Fruit fly (Drosophila melanogaster) whole organism, embryonic: Measurements from ENCODE around the gene CG34001.

Experiments
- Awh ChIP-seq: fragments of 200-800 bp; sonication (Bioruptor generic); IDR thresholded peaks from 2 replicates; pipeline ENCODE4, ENCODE4 v1.3.6; 2022; ENCODE audit warnings: missing biosample characterization, missing genetic modification characterization
- CG10431 ChIP-seq: fragments of 200-800 bp; sonication (Bioruptor generic); optimal IDR thresholded peaks from 3 replicates; lab custom pipeline; 2018; ENCODE audit warnings: missing biosample characterization, mild to moderate bottlenecking, missing genetic modification characterization
- CG10959 ChIP-seq: fragments of 200-800 bp; sonication (Bioruptor generic); IDR thresholded peaks from 2 replicates; pipeline ENCODE4 v1.3.6; 2022; ENCODE audit warnings: missing biosample characterization, missing genetic modification characterization
- CG12155 ChIP-seq: fragments of 200-800 bp; sonication (Bioruptor generic); optimal IDR thresholded peaks from 3 replicates; lab custom pipeline; 2016; ENCODE audit warnings: missing biosample characterization, missing genetic modification characterization
- CG12219 ChIP-seq: fragments of 200-800 bp; sonication (Bioruptor generic); optimal IDR thresholded peaks from 3 replicates; lab custom pipeline; 2018; ENCODE audit warnings: missing biosample characterization, mild to moderate bottlenecking, missing genetic modification characterization
- CG13624 ChIP-seq: fragments of 200-800 bp; sonication (Bioruptor generic); optimal IDR thresholded peaks from 2 replicates; lab custom pipeline; 2016; ENCODE audit warnings: missing biosample characterization, missing genetic modification characterization
- CG15514 ChIP-seq: fragments of 200-800 bp; sonication (Bioruptor generic); optimal IDR thresholded peaks from 3 replicates; lab custom pipeline; 2017; ENCODE audit warnings: missing biosample characterization, missing genetic modification characterization, mild to moderate bottlenecking, moderate library complexity, missing genetic modification reagents
- CG16863 ChIP-seq: fragments of 200-800 bp; sonication (Bioruptor generic); optimal IDR thresholded peaks from 3 replicates; lab custom pipeline; 2016; ENCODE audit warnings: missing biosample characterization, missing genetic modification characterization
- CG18262 ChIP-seq: fragments of 200-800 bp; optimal IDR thresholded peaks from 3 replicates; lab custom pipeline; 2019; ENCODE audit warnings: missing biosample characterization, mild to moderate bottlenecking, missing genetic modification characterization, moderate library complexity
- CG18764 ChIP-seq: fragments of 200-800 bp; sonication (Bioruptor generic); optimal IDR thresholded peaks from 3 replicates; lab custom pipeline; 2016; ENCODE audit warnings: missing biosample characterization, missing genetic modification characterization
- CG31441 ChIP-seq: fragments of 200-800 bp; sonication (Bioruptor generic); IDR thresholded peaks from 2 replicates; pipeline ENCODE4 v1.3.6; 2022; ENCODE audit warnings: missing biosample characterization, missing genetic modification characterization
- CG34224 ChIP-seq: fragments of 200-800 bp; sonication (Bioruptor generic); IDR thresholded peaks from 3 replicates; pipeline ENCODE4 v1.3.6; 2022; ENCODE audit warnings: missing biosample characterization, missing genetic modification characterization; ENCODE audit not compliant: partially characterized antibody
- CG3847 ChIP-seq: fragments of 200-800 bp; sonication (Bioruptor generic); IDR thresholded peaks from 2 replicates; pipeline ENCODE4 v1.3.6; 2022; ENCODE audit warnings: missing biosample characterization, missing genetic modification characterization
- CG5245 ChIP-seq: fragments of 200-800 bp; sonication (Bioruptor generic); optimal IDR thresholded peaks from 3 replicates; lab custom pipeline; 2016; ENCODE audit warnings: missing biosample characterization, missing genetic modification characterization
- CG6683 ChIP-seq: fragments of 200-800 bp; sonication (Bioruptor generic); optimal IDR thresholded peaks from 2 replicates; lab custom pipeline; 2017; ENCODE audit warnings: missing biosample characterization, mild to moderate bottlenecking, missing genetic modification characterization, missing genetic modification reagents
- CG7963 ChIP-seq: fragments of 200-800 bp; sonication (Bioruptor generic); IDR thresholded peaks from 3 replicates; pipeline ENCODE4 v1.3.6; 2022; ENCODE audit warnings: missing biosample characterization, missing genetic modification characterization; ENCODE audit not compliant: partially characterized antibody
- CG9876 ChIP-seq: fragments of 200-800 bp; sonication (Bioruptor generic); optimal IDR thresholded peaks from 2 replicates; lab custom pipeline; 2016; ENCODE audit warnings: missing biosample characterization, missing genetic modification characterization
- CTCF ChIP-seq: fragments of 200-800 bp; sonication (Bioruptor generic); optimal IDR thresholded peaks from 2 replicates; lab custom pipeline; 2017; ENCODE audit warnings: missing biosample characterization, mild to moderate bottlenecking, missing genetic modification characterization, moderate library complexity
- D ChIP-seq, 2 experiments: fragments of 200-800 bp in 1 of 2; fragments of >200 bp in 1 of 2; sonication (Bioruptor generic) in 1 of 2; optimal IDR thresholded peaks; 2 replicates in 1 of 2; 3 replicates in 1 of 2; lab custom pipeline; 2017; ENCODE audit warnings: mild to moderate bottlenecking in 1 of 2, missing biosample characterization in 1 of 2, missing genetic modification characterization in 1 of 2, missing genetic modification reagents in 1 of 2
- Dp ChIP-seq: fragments of 200-800 bp; sonication (Bioruptor generic); optimal IDR thresholded peaks from 2 replicates; lab custom pipeline; 2018; ENCODE audit warnings: missing biosample characterization, mild to moderate bottlenecking, missing genetic modification characterization, moderate library complexity
- Dref ChIP-seq: fragments of 200-800 bp; sonication (Bioruptor generic); IDR thresholded peaks from 2 replicates; pipeline ENCODE4 v1.3.6; 2022; ENCODE audit warnings: missing biosample characterization, missing genetic modification characterization
- HHEX ChIP-seq: fragments of 200-800 bp; sonication (Bioruptor generic); optimal IDR thresholded peaks from 3 replicates; lab custom pipeline; 2017; ENCODE audit warnings: missing biosample characterization, mild to moderate bottlenecking, missing genetic modification characterization, missing genetic modification reagents
- HLH4C ChIP-seq: fragments of 200-800 bp; sonication (Bioruptor generic); IDR thresholded peaks from 3 replicates; pipeline ENCODE4 v1.3.6; 2022; ENCODE audit warnings: missing biosample characterization, missing genetic modification characterization; ENCODE audit not compliant: partially characterized antibody
- MESR4 ChIP-seq: fragments of 200-800 bp; sonication (Bioruptor generic); optimal IDR thresholded peaks from 2 replicates; lab custom pipeline; 2018; ENCODE audit warnings: missing biosample characterization, mild to moderate bottlenecking, missing genetic modification characterization, moderate library complexity
- Max ChIP-seq: fragments of 200-800 bp; sonication (Bioruptor generic); optimal IDR thresholded peaks from 2 replicates; lab custom pipeline; 2016; ENCODE audit warnings: missing biosample characterization, mild to moderate bottlenecking, missing genetic modification characterization
- Mes4 ChIP-seq: fragments of 200-800 bp; sonication (Bioruptor generic); optimal IDR thresholded peaks from 2 replicates; lab custom pipeline; 2016; ENCODE audit warnings: missing biosample characterization, missing genetic modification characterization
- Ravus ChIP-seq: fragments of 200-800 bp; sonication (Bioruptor generic); IDR thresholded peaks from 2 replicates; pipeline ENCODE4 v1.3.6; 2022; ENCODE audit warnings: missing biosample characterization, missing genetic modification characterization
- Taf1 ChIP-seq: fragments of 200-800 bp; sonication (Bioruptor generic); IDR thresholded peaks from 2 replicates; pipeline ENCODE4 v1.3.6; 2022; ENCODE audit warnings: missing biosample characterization, missing genetic modification characterization
- Trl ChIP-seq, 3 experiments: fragments of >200 bp in 2 of 3; fragments of 200-800 bp in 1 of 3; sonication (Bioruptor generic) in 1 of 3; optimal IDR thresholded peaks; 2 replicates in 1 of 3; 3 replicates in 2 of 3; lab custom pipeline; 2016 to 2017; ENCODE audit warnings: missing biosample characterization in 1 of 3, missing genetic modification characterization in 1 of 3
- ab ChIP-seq: fragments of 200-800 bp; sonication (Bioruptor generic); optimal IDR thresholded peaks from 2 replicates; lab custom pipeline; 2016; ENCODE audit warnings: missing biosample characterization, missing genetic modification characterization
- abd-A ChIP-seq: fragments of 200-800 bp; sonication (Bioruptor generic); optimal IDR thresholded peaks from 3 replicates; lab custom pipeline; 2019; ENCODE audit warnings: missing biosample characterization, mild to moderate bottlenecking, missing genetic modification characterization, moderate library complexity
- al ChIP-seq: fragments of 200-800 bp; sonication (Bioruptor generic); IDR thresholded peaks from 2 replicates; pipeline ENCODE4 v1.3.6; 2022; ENCODE audit warnings: missing biosample characterization, missing genetic modification characterization
- ash1 ChIP-seq: fragments of 200-800 bp; sonication (Bioruptor generic); optimal IDR thresholded peaks from 2 replicates; lab custom pipeline; 2018; ENCODE audit warnings: missing biosample characterization, mild to moderate bottlenecking, missing genetic modification characterization
- bab2 ChIP-seq: fragments of 200-800 bp; sonication (Bioruptor generic); optimal IDR thresholded peaks from 2 replicates; lab custom pipeline; 2016; ENCODE audit warnings: missing biosample characterization, missing genetic modification characterization
- disco-r ChIP-seq: fragments of 200-800 bp; sonication (Bioruptor generic); optimal IDR thresholded peaks from 2 replicates; lab custom pipeline; 2016; ENCODE audit warnings: missing biosample characterization, missing genetic modification characterization
- ems ChIP-seq: fragments of 200-800 bp; sonication (Bioruptor generic); optimal IDR thresholded peaks from 3 replicates; lab custom pipeline; 2016; ENCODE audit warnings: missing biosample characterization, missing genetic modification characterization
- esg ChIP-seq: fragments of 200-800 bp; sonication (Bioruptor generic); conservative IDR thresholded peaks from 2 replicates; pipeline ENCODE4 v1.3.6; 2022; ENCODE audit warnings: missing biosample characterization, missing genetic modification characterization
- gfzf ChIP-seq: fragments of 200-800 bp; sonication (Bioruptor generic); optimal IDR thresholded peaks from 2 replicates; lab custom pipeline; 2016; ENCODE audit warnings: missing biosample characterization, mild to moderate bottlenecking, missing genetic modification characterization, moderate library complexity
- gsb-n ChIP-seq: fragments of 200-800 bp; sonication (Bioruptor generic); optimal IDR thresholded peaks from 3 replicates; lab custom pipeline; 2018; ENCODE audit warnings: missing biosample characterization, mild to moderate bottlenecking, missing genetic modification characterization
- hbn ChIP-seq: fragments of 200-800 bp; sonication (Bioruptor generic); IDR thresholded peaks from 2 replicates; pipeline ENCODE4 v1.3.6; 2022; ENCODE audit warnings: missing biosample characterization, missing genetic modification characterization; ENCODE audit not compliant: partially characterized antibody
- hkb ChIP-seq, 2 experiments: fragments of 200-800 bp in 1 of 2; fragments of >200 bp in 1 of 2; sonication (Bioruptor generic) in 1 of 2; IDR thresholded peaks in 1 of 2; optimal IDR thresholded peaks in 1 of 2; 2 replicates each; pipeline versions ENCODE4 v1.3.6 to Lab custom; 2017 to 2022; ENCODE audit warnings: missing biosample characterization in 1 of 2, missing genetic modification characterization in 1 of 2
- lbe ChIP-seq: fragments of 200-800 bp; sonication (Bioruptor generic); optimal IDR thresholded peaks from 2 replicates; lab custom pipeline; 2016; ENCODE audit warnings: missing biosample characterization, mild to moderate bottlenecking, missing genetic modification characterization
- mam ChIP-seq: fragments of 200-800 bp; sonication (Bioruptor generic); optimal IDR thresholded peaks from 3 replicates; lab custom pipeline; 2016; ENCODE audit warnings: missing biosample characterization, missing genetic modification characterization
- nerfin-2 ChIP-seq: fragments of 200-800 bp; sonication (Bioruptor generic); IDR thresholded peaks from 2 replicates; pipeline ENCODE4 v1.3.6; 2022; ENCODE audit warnings: missing biosample characterization, missing genetic modification characterization; ENCODE audit not compliant: partially characterized antibody
- pb ChIP-seq: fragments of 200-800 bp; sonication (Bioruptor generic); optimal IDR thresholded peaks from 3 replicates; lab custom pipeline; 2016; ENCODE audit warnings: missing biosample characterization, missing genetic modification characterization
- ranshi ChIP-seq: fragments of 200-800 bp; sonication (Bioruptor generic); IDR thresholded peaks from 2 replicates; pipeline ENCODE4 v1.3.6; 2022; ENCODE audit warnings: missing biosample characterization, missing genetic modification characterization
- ro ChIP-seq: fragments of 200-800 bp; sonication (Bioruptor generic); IDR thresholded peaks from 2 replicates; pipeline ENCODE4 v1.3.6; 2022; ENCODE audit warnings: missing biosample characterization, missing genetic modification characterization
- sens ChIP-seq: fragments of 200-800 bp; sonication (Bioruptor generic); peaks from one replicate; lab custom pipeline; 2016; ENCODE audit warnings: missing biosample characterization, missing genetic modification characterization
- tx ChIP-seq: fragments of 200-800 bp; sonication (Bioruptor generic); optimal IDR thresholded peaks from 2 replicates; lab custom pipeline; 2016; ENCODE audit warnings: missing biosample characterization, missing genetic modification characterization
- wor ChIP-seq: fragments of 200-800 bp; sonication (Bioruptor generic); IDR thresholded peaks from 2 replicates; pipeline ENCODE4 v1.3.6; 2022; ENCODE audit warnings: missing biosample characterization, missing genetic modification characterization

CG34001 gene

DNA sequence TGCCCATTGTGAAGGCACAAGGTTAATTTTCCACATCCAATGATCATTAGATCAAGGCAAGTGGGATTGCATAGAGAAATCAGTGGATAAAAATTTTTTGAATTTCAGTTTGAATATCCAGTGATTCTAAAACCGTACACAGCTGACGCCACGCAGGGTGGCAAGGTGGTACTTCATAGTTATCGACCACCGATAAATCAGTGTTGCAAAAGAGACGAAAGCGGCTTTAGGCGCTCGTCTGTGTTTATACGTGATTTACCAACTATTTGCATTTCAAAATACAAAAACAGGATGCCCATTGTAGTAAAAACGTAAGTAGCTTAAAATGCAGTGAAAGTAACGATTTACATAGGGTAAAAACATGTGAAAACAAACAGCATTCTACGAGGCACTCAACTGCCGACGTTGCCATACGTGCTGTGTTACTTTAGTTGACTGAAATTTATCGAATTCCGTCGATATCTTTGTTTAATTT is at the start of gene CG34001, which contains the start of the genes CG42535 and hay (continued):
- TF ChIP-seq CG34224 (peak; percentile 26; the same call in 1 of the 3 replicates), MESR4 (no peak), ab (GFP tag; lab: Kevin White, UChicago) (no peak), CG16863 (GFP tag; lab: Kevin White, UChicago) (no peak), wor (GFP tag; lab: Robert Waterston, UW) (no peak), nerfin-2 (GFP tag; lab: Robert Waterston, UW) (no peak), Dp (GFP tag; lab: Kevin White, UChicago) (peak; percentile 84), ash1 (no peak), tx (GFP tag; lab: Kevin White, UChicago) (no peak), hbn (GFP tag; lab: Robert Waterston, UW) (0 out of 2 replicates have a peak, but pooled peaks have one; percentile 12), gsb-n (tag; lab: Kevin White, UChicago) (no peak), al (GFP tag; lab: Robert Waterston, UW) (no peak), disco-r (GFP tag; lab: Kevin White, UChicago) (no peak), CG13624 (GFP tag; lab: Kevin White, UChicago) (peak; percentile 24), CG12219 (GFP tag; lab: Kevin White, UChicago) (no peak), abd-A (tag; lab: Kevin White, UChicago) (no peak), esg (GFP tag; lab: Robert Waterston, UW) (no peak), bab2 (GFP tag; lab: Kevin White, UChicago) (peak; percentile 4), HLH4C (GFP tag; lab: Robert Waterston, UW) (0 out of 3 replicates have a peak, but pooled peaks have one; percentile 34), CG6683 (GFP tag; lab: Kevin White, UChicago) (no peak), CG9876 (GFP tag; lab: Kevin White, UChicago) (no peak), CG7963 (GFP tag; lab: Robert Waterston, UW) (no peak), Taf1 (GFP tag; lab: Robert Waterston, UW) (no peak), sens (GFP tag; lab: Kevin White, UChicago) (peak; percentile 87), gfzf (GFP tag; lab: Kevin White, UChicago) (no peak), CG10959 (GFP tag; lab: Robert Waterston, UW) (no peak), HHEX (GFP tag; lab: Kevin White, UChicago) (no peak), Awh (GFP tag; lab: Robert Waterston, UW) (no peak), CG18764 (GFP tag; lab: Kevin White, UChicago) (no peak), CG31441 (GFP tag; lab: Robert Waterston, UW) (no peak), CG12155 (no peak), CG15514 (GFP tag; lab: Kevin White, UChicago) (peak; percentile 35), lbe (GFP tag; lab: Kevin White, UChicago) (no peak), pb (GFP tag; lab: Kevin White, UChicago) (no peak), Trl (optimal IDR thresholded peaks at IDR 0.05; lab: Kevin White, UChicago) (peak in 1 of 2 experiments; percentile 6), Trl (GFP tag; optimal IDR thresholded peaks at IDR 0.05; lab: Kevin White, UChicago) (no peak), ranshi (GFP tag; lab: Robert Waterston, UW) (no peak), Dref (GFP tag; lab: Robert Waterston, UW) (peak; percentile 77), Max (no peak), Mes4 (GFP tag; lab: Kevin White, UChicago) (no peak), CG18262 (tag; lab: Kevin White, UChicago) (no peak), ems (GFP tag; lab: Kevin White, UChicago) (no peak), D (optimal IDR thresholded peaks at IDR 0.05; lab: Kevin White, UChicago) (peak; percentile 29), D (GFP tag; optimal IDR thresholded peaks at IDR 0.05; lab: Kevin White, UChicago) (no peak), hkb (optimal IDR thresholded peaks at IDR 0.05; lab: Kevin White, UChicago) (peak; percentile 32), hkb (GFP tag; IDR thresholded peaks at IDR 0.05; lab: Robert Waterston, UW) (no peak), CG10431 (GFP tag; lab: Kevin White, UChicago) (no peak), CTCF (GFP tag; lab: Kevin White, UChicago) (no peak), ro (no peak), mam (GFP tag; lab: Kevin White, UChicago) (peak; percentile 22), CG3847 (GFP tag; lab: Robert Waterston, UW) (peak; percentile 64), Ravus (GFP tag; lab: Robert Waterston, UW) (no peak), CG5245 (GFP tag; lab: Kevin White, UChicago) (no peak)
